Worm (Caenorhabditis elegans): ENCODE measurements around the gene lron-10.

Gene lron-10

ce11 chrIII:10634034-10634433 is 12.9 kb upstream of the lron-10 start (continued):
- TF ChIP-seq ceh-100 (GFP tag; IDR thresholded peaks at IDR 0.05): no peak
- no peak for TF ChIP-seq ceh-40 (GFP tag; IDR thresholded peaks at IDR 0.05)
- TF ChIP-seq sea-2 (GFP tag; IDR thresholded peaks at IDR 0.05): no peak
- no peak for TF ChIP-seq Y79H2A.3 (GFP tag; conservative IDR thresholded peaks at IDR 0.05)
- no peak for TF ChIP-seq unc-62 (GFP tag; optimal IDR thresholded peaks at IDR 0.05)
- TF ChIP-seq F37B4.10 (GFP tag; IDR thresholded peaks at IDR 0.05): no peak
- no peak for TF ChIP-seq nhr-120 (GFP tag; IDR thresholded peaks at IDR 0.05)
- TF ChIP-seq zim-3 (tag; optimal IDR thresholded peaks at IDR 0.05): no peak
- no peak for TF ChIP-seq xnd-1 (tag; optimal IDR thresholded peaks at IDR 0.05)
- no peak for TF ChIP-seq attf-6 (GFP tag; IDR thresholded peaks at IDR 0.05)
- TF ChIP-seq lin-26 (GFP tag; IDR thresholded peaks at IDR 0.05): 0 out of 2 replicates have a peak, but pooled peaks have one; percentile 31
- peak; percentile 76 for TF ChIP-seq dox-1 (GFP tag; IDR thresholded peaks at IDR 0.05)
- peak; percentile 92 for TF ChIP-seq hmg-1.2 (GFP tag; IDR thresholded peaks at IDR 0.05)
- no peak for TF ChIP-seq Y53G8AR.9 (GFP tag; conservative IDR thresholded peaks at IDR 0.05)
- TF ChIP-seq nhr-179 (tag; optimal IDR thresholded peaks at IDR 0.05): no peak
- peak; percentile 71 for TF ChIP-seq nhr-80 (tag; optimal IDR thresholded peaks at IDR 0.05)
- no peak for TF ChIP-seq him-1 (tag; optimal IDR thresholded peaks at IDR 0.05)
- TF ChIP-seq lir-1 (GFP tag; conservative IDR thresholded peaks at IDR 0.05): no peak
- peak; percentile 99 for TF ChIP-seq egrh-3 (GFP tag; IDR thresholded peaks at IDR 0.05)
- peak; percentile 43; the same call in 1 of the 2 replicates for TF ChIP-seq ekl-4 (GFP tag; IDR thresholded peaks at IDR 0.05)
- no peak for TF ChIP-seq F33H1.4 (GFP tag; IDR thresholded peaks at IDR 0.05)
- TF ChIP-seq aptf-3 (GFP tag; IDR thresholded peaks at IDR 0.05): 0 out of 2 replicates have a peak, but pooled peaks have one; percentile 45
- TF ChIP-seq T07F8.4 (tag; optimal IDR thresholded peaks at IDR 0.05): no peak
- no peak for TF ChIP-seq F23B12.7 (tag; optimal IDR thresholded peaks at IDR 0.05; ENCODE audit: insufficient read depth)
- TF ChIP-seq aptf-2 (GFP tag; conservative IDR thresholded peaks at IDR 0.05): no peak
- TF ChIP-seq atf-7 (tag; optimal IDR thresholded peaks at IDR 0.05): no peak
- no peak for TF ChIP-seq hlh-26 (GFP tag; conservative IDR thresholded peaks at IDR 0.05)
- TF ChIP-seq rec-8 (tag; optimal IDR thresholded peaks at IDR 0.05): no peak
- TF ChIP-seq snpc-1.1 (tag; optimal IDR thresholded peaks at IDR 0.05; ENCODE audit: insufficient read depth): no peak
- TF ChIP-seq Y53F4B.3 (GFP tag; IDR thresholded peaks at IDR 0.05): no peak
- TF ChIP-seq cebp-2 (GFP tag; IDR thresholded peaks at IDR 0.05): no peak
- no peak for TF ChIP-seq let-526 (GFP tag; IDR thresholded peaks at IDR 0.05)
- no peak for TF ChIP-seq pha-4 (tag; optimal IDR thresholded peaks at IDR 0.05)
- peak; percentile 49 for TF ChIP-seq C06A6.2 (GFP tag; conservative IDR thresholded peaks at IDR 0.05)
- peak; percentile 63; the same call in 1 of the 2 replicates for TF ChIP-seq bed-2 (GFP tag; IDR thresholded peaks at IDR 0.05)
- TF ChIP-seq lsl-1 (GFP tag; optimal IDR thresholded peaks at IDR 0.05): no peak
- peak; percentile 27 for TF ChIP-seq gei-17 (GFP tag; optimal IDR thresholded peaks at IDR 0.05)
- TF ChIP-seq madf-8 (GFP tag; conservative IDR thresholded peaks at IDR 0.05): no peak
- TF ChIP-seq F49E8.2 (tag; optimal IDR thresholded peaks at IDR 0.05; ENCODE audit: insufficient read depth): no peak
- TF ChIP-seq dpl-1 (GFP tag; optimal IDR thresholded peaks at IDR 0.05): no peak
- TF ChIP-seq F22D6.2 (tag; optimal IDR thresholded peaks at IDR 0.05): no peak
- TF ChIP-seq cebp-1 (GFP tag; IDR thresholded peaks at IDR 0.05): peak; percentile 16; the same call in 1 of the 2 replicates
- peak; percentile 78 for TF ChIP-seq cebp-1 (tag; optimal IDR thresholded peaks at IDR 0.05)
- TF ChIP-seq F57A8.1 (GFP tag; optimal IDR thresholded peaks at IDR 0.05): no peak
- 0 out of 2 replicates have a peak, but pooled peaks have one; percentile 47 for TF ChIP-seq K11D2.4 (GFP tag; IDR thresholded peaks at IDR 0.05)
- peak; percentile 9 for TF ChIP-seq nhr-90 (tag; optimal IDR thresholded peaks at IDR 0.05)

Measured in whole organism, young adult.